Fruit fly (Drosophila melanogaster): Measurements from ENCODE around the gene gfzf.

DNA sequence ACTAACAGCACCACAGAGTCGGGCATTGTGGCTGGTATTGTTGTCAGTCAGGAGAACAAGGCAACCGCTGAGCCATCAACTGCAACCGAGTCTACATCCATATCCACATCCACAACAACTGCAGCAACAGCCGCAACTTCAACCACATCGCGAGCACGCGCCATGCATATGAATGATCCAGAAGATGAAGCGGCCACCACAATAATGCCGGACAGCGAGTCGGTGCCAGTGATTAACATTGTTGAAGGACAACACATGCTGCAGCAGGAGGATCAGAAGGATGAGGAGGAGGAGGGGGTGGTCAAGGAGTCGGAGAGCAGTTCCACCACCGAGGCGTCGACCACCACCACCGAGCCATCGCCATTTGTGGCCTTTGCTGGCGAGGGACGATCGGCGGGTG, 24.0 kb upstream of the gfzf start:
- TF ChIP-seq fd59A (GFP tag; optimal IDR thresholded peaks at IDR 0.05) (no peak), CG6276 (GFP tag; optimal IDR thresholded peaks at IDR 0.05) (no peak), CG6792 (GFP tag; optimal IDR thresholded peaks at IDR 0.05) (no peak), Eip93F (GFP tag; optimal IDR thresholded peaks at IDR 0.05) (no peak), fd85E (GFP tag; optimal IDR thresholded peaks at IDR 0.05) (no peak), topi (GFP tag; optimal IDR thresholded peaks at IDR 0.05) (no peak), cyc (GFP tag; optimal IDR thresholded peaks at IDR 0.05) (no peak), CG6854 (GFP tag; optimal IDR thresholded peaks at IDR 0.05) (no peak), Met (GFP tag; optimal IDR thresholded peaks at IDR 0.05) (no peak), svp (GFP tag) (no peak), Hr39 (GFP tag; optimal IDR thresholded peaks at IDR 0.05) (no peak), Sox102F (GFP tag; optimal IDR thresholded peaks at IDR 0.05) (no peak), Gug (GFP tag; IDR thresholded peaks at IDR 0.05) (no peak)
